Fruit fly (Drosophila melanogaster) whole organism, wandering third instar larva: ENCODE measurements around the gene CG7785.
A peak's percentile ranks its signal among the peaks of the same experiment; 100 is the strongest.

Experiments
- Abd-B ChIP-seq: fragments of >200 bp; optimal IDR thresholded peaks from 2 replicates; lab custom pipeline; 2017; ENCODE audit warnings: missing biosample characterization, missing genetic modification characterization
- CG32264 ChIP-seq: fragments of 200-800 bp; sonication (Bioruptor generic); optimal IDR thresholded peaks from 2 replicates; lab custom pipeline; 2016; ENCODE audit warnings: missing biosample characterization, missing genetic modification characterization
- CrebA ChIP-seq: fragments of 200-800 bp; sonication (Bioruptor generic); optimal IDR thresholded peaks from 2 replicates; lab custom pipeline; 2016; ENCODE audit warnings: missing biosample characterization, mild to moderate bottlenecking, missing genetic modification characterization, borderline replicate concordance
- Dfd ChIP-seq: fragments of >200 bp; optimal IDR thresholded peaks from 2 replicates; lab custom pipeline; 2017; ENCODE audit warnings: missing biosample characterization, missing genetic modification characterization
- GATAd ChIP-seq: sonication (Bioruptor generic); optimal IDR thresholded peaks from 2 replicates; lab custom pipeline; 2016; ENCODE audit warnings: missing biosample characterization, missing genetic modification characterization
- HLH106 ChIP-seq: fragments of 200-800 bp; optimal IDR thresholded peaks from 3 replicates; lab custom pipeline; 2019; ENCODE audit warnings: missing biosample characterization, mild to moderate bottlenecking, missing genetic modification characterization, moderate library complexity
- Hnf4 ChIP-seq: fragments of 200-800 bp; sonication (Bioruptor generic); optimal IDR thresholded peaks from 2 replicates; lab custom pipeline; 2016; ENCODE audit warnings: missing biosample characterization, mild to moderate bottlenecking, missing genetic modification characterization
- Hr78 ChIP-seq: fragments of >200 bp; optimal IDR thresholded peaks from 2 replicates; lab custom pipeline; 2017; ENCODE audit warnings: missing biosample characterization, missing genetic modification characterization
- Jra ChIP-seq: sonication (Bioruptor generic); optimal IDR thresholded peaks from 2 replicates; lab custom pipeline; 2016; ENCODE audit warnings: missing biosample characterization, missing genetic modification characterization
- Mio ChIP-seq: sonication (Bioruptor generic); optimal IDR thresholded peaks from 2 replicates; lab custom pipeline; 2016; ENCODE audit warnings: missing biosample characterization, missing genetic modification characterization
- Myc ChIP-seq: fragments of >200 bp; optimal IDR thresholded peaks from 2 replicates; lab custom pipeline; 2017
- OdsH ChIP-seq: fragments of 200-800 bp; sonication (Bioruptor generic); optimal IDR thresholded peaks from 2 replicates; lab custom pipeline; 2016; ENCODE audit warnings: missing biosample characterization, mild to moderate bottlenecking, missing genetic modification characterization
- Rel ChIP-seq, 2 experiments: fragments of 200-800 bp; sonication (Bioruptor generic) in 1 of 2; optimal IDR thresholded peaks; 2 replicates in 1 of 2; 3 replicates in 1 of 2; lab custom pipeline; 2016 to 2019; ENCODE audit warnings: mild to moderate bottlenecking in 2 of 2, missing biosample characterization in 2 of 2, missing genetic modification characterization in 2 of 2, moderate library complexity in 1 of 2
- br ChIP-seq: fragments of 200-800 bp; sonication (Bioruptor generic); optimal IDR thresholded peaks from 2 replicates; lab custom pipeline; 2016; ENCODE audit warnings: missing biosample characterization, missing genetic modification characterization
- dl ChIP-seq, 2 experiments: fragments of 175-275, 200-275 bp in 1 of 2; fragments of 200-275 bp in 1 of 2; sonication (Bioruptor generic); optimal IDR thresholded peaks; lab custom pipeline; 2018; ENCODE audit warnings: mild to moderate bottlenecking in 2 of 2, missing biosample characterization in 2 of 2, missing genetic modification characterization in 2 of 2, moderate library complexity in 2 of 2; ENCODE audit not compliant: partially characterized antibody in 2 of 2, insufficient read depth in 1 of 2
- dmrt93B ChIP-seq: fragments of 200-800 bp; sonication (Bioruptor generic); optimal IDR thresholded peaks from 2 replicates; lab custom pipeline; 2018; ENCODE audit warnings: missing biosample characterization, mild to moderate bottlenecking, missing genetic modification characterization
- dsf ChIP-seq: sonication (Bioruptor generic); optimal IDR thresholded peaks from 2 replicates; lab custom pipeline; 2016; ENCODE audit warnings: missing biosample characterization, missing genetic modification characterization, borderline replicate concordance
- ey ChIP-seq: fragments of 200-800 bp; sonication (Bioruptor generic); optimal IDR thresholded peaks from 2 replicates; lab custom pipeline; 2016; ENCODE audit warnings: missing biosample characterization, missing genetic modification characterization
- foxo ChIP-seq, 2 experiments: fragments of 200-800 bp; sonication (Bioruptor generic); optimal IDR thresholded peaks; 2 replicates in 1 of 2; 3 replicates in 1 of 2; lab custom pipeline; 2016 to 2017; ENCODE audit warnings: missing biosample characterization in 2 of 2, missing genetic modification characterization in 2 of 2
- fru ChIP-seq: fragments of 200-800 bp; sonication (Bioruptor generic); optimal IDR thresholded peaks from 3 replicates; lab custom pipeline; 2016; ENCODE audit warnings: missing biosample characterization, mild to moderate bottlenecking, missing genetic modification characterization
- h ChIP-seq: fragments of 200-800 bp; sonication (Bioruptor generic); optimal IDR thresholded peaks from 3 replicates; lab custom pipeline; 2016; ENCODE audit warnings: missing biosample characterization, mild to moderate bottlenecking, missing genetic modification characterization
- jim ChIP-seq: fragments of 175-275, 200-325 bp; sonication (Bioruptor generic); optimal IDR thresholded peaks from 2 replicates; lab custom pipeline; 2016; ENCODE audit warnings: missing biosample characterization, mild to moderate bottlenecking, missing genetic modification characterization
- lola ChIP-seq: fragments of >200 bp; optimal IDR thresholded peaks from 2 replicates; lab custom pipeline; 2017; ENCODE audit warnings: missing biosample characterization, missing genetic modification characterization
- pan ChIP-seq: fragments of >200 bp; optimal IDR thresholded peaks from 2 replicates; lab custom pipeline; 2017
- psq ChIP-seq: fragments of 200-800 bp; sonication (Bioruptor generic); optimal IDR thresholded peaks from 3 replicates; lab custom pipeline; 2017; ENCODE audit warnings: missing biosample characterization, mild to moderate bottlenecking, missing genetic modification characterization, moderate library complexity
- rgr ChIP-seq: fragments of 200-800 bp; sonication (Bioruptor generic); optimal IDR thresholded peaks from 3 replicates; lab custom pipeline; 2016; ENCODE audit warnings: missing biosample characterization, mild to moderate bottlenecking, missing genetic modification characterization
- sv ChIP-seq: fragments of 200-800 bp; sonication (Bioruptor generic); optimal IDR thresholded peaks from 3 replicates; lab custom pipeline; 2016; ENCODE audit warnings: missing biosample characterization, missing genetic modification characterization
- tai ChIP-seq: sonication (Bioruptor generic); optimal IDR thresholded peaks from 2 replicates; lab custom pipeline; 2016; ENCODE audit warnings: missing biosample characterization, missing genetic modification characterization
- usp ChIP-seq: fragments of >200 bp; optimal IDR thresholded peaks from 2 replicates; lab custom pipeline; 2017; ENCODE audit warnings: missing biosample characterization, missing genetic modification characterization
- woc ChIP-seq: sonication (Bioruptor generic); optimal IDR thresholded peaks from 2 replicates; lab custom pipeline; 2016; ENCODE audit warnings: missing biosample characterization, mild to moderate bottlenecking, missing genetic modification characterization

Gene CG7785

dm6 chr3R:18049272-18050015 lies 28.0 kb downstream of the CG7785 start:
- TF ChIP-seq Dfd (GFP tag; lab: Kevin White, UChicago): no peak
- no peak for TF ChIP-seq lola (GFP tag; lab: Kevin White, UChicago)
- TF ChIP-seq woc (GFP tag; lab: Kevin White, UChicago): no peak
- peak; percentile 7 for TF ChIP-seq dmrt93B (GFP tag; lab: Kevin White, UChicago)
- no peak for TF ChIP-seq tai (GFP tag; lab: Kevin White, UChicago)
- TF ChIP-seq Mio (GFP tag; lab: Kevin White, UChicago): no peak
- TF ChIP-seq sv (GFP tag; lab: Kevin White, UChicago): peak; percentile 67
- TF ChIP-seq fru: peak; percentile 28
- TF ChIP-seq psq (GFP tag; lab: Kevin White, UChicago): peak; percentile 9
- no peak for TF ChIP-seq pan
- no peak for TF ChIP-seq Myc
- TF ChIP-seq foxo (GFP tag; optimal IDR thresholded peaks at IDR 0.05; lab: Kevin White, UChicago): peak in 1 of 2 experiments; percentile 30
- no peak for TF ChIP-seq CG32264 (GFP tag; lab: Kevin White, UChicago)
- TF ChIP-seq h (GFP tag; lab: Kevin White, UChicago): peak; percentile 24
- TF ChIP-seq dsf: no peak
- TF ChIP-seq jim (GFP tag; lab: Kevin White, UChicago): no peak
- TF ChIP-seq br (GFP tag; lab: Kevin White, UChicago): no peak
- TF ChIP-seq ey: no peak

- TF ChIP-seq GATAd (GFP tag; lab: Kevin White, UChicago): no peak
- TF ChIP-seq foxo (GFP tag; optimal IDR thresholded peaks at IDR 0.05; lab: Kevin White, UChicago): no peak
- no peak for TF ChIP-seq CG32264 (GFP tag; lab: Kevin White, UChicago)
- no peak for TF ChIP-seq usp (GFP tag; lab: Kevin White, UChicago)
- TF ChIP-seq dl (GFP tag; optimal IDR thresholded peaks at IDR 0.05; lab: Kevin White, UChicago; ENCODE audit: insufficient read depth in 1 of 2, partially characterized antibody in 2 of 2): no peak
- no peak for TF ChIP-seq dmrt93B (GFP tag; lab: Kevin White, UChicago)
- no peak for TF ChIP-seq OdsH (GFP tag; lab: Kevin White, UChicago)
- TF ChIP-seq Rel (GFP tag; optimal IDR thresholded peaks at IDR 0.05; lab: Kevin White, UChicago): no peak
- no peak for TF ChIP-seq Rel (tag; optimal IDR thresholded peaks at IDR 0.05; lab: Kevin White, UChicago)
- TF ChIP-seq fru: no peak
- TF ChIP-seq HLH106 (tag; lab: Kevin White, UChicago): no peak
- TF ChIP-seq CrebA (GFP tag; lab: Kevin White, UChicago): no peak
- no peak for TF ChIP-seq Myc
Observed at dm6 chr3R:18050016-18050556, 28.7 kb downstream of the CG7785 start.

- TF ChIP-seq Abd-B (GFP tag; lab: Kevin White, UChicago) (no peak), usp (GFP tag; lab: Kevin White, UChicago) (no peak), sv (GFP tag; lab: Kevin White, UChicago) (no peak), Hnf4 (GFP tag; lab: Kevin White, UChicago) (no peak), psq (GFP tag; lab: Kevin White, UChicago) (no peak), CG32264 (GFP tag; lab: Kevin White, UChicago) (no peak), woc (GFP tag; lab: Kevin White, UChicago) (no peak), tai (GFP tag; lab: Kevin White, UChicago) (no peak), foxo (GFP tag; optimal IDR thresholded peaks at IDR 0.05; lab: Kevin White, UChicago) (no peak), CrebA (GFP tag; lab: Kevin White, UChicago) (no peak), fru (no peak), jim (GFP tag; lab: Kevin White, UChicago) (no peak), dmrt93B (GFP tag; lab: Kevin White, UChicago) (no peak), lola (GFP tag; lab: Kevin White, UChicago) (no peak), ey (no peak), Jra (GFP tag; lab: Kevin White, UChicago) (no peak), rgr (GFP tag; lab: Kevin White, UChicago) (no peak), Hr78 (GFP tag; lab: Kevin White, UChicago) (no peak), OdsH (GFP tag; lab: Kevin White, UChicago) (no peak)
Observed at dm6 chr3R:18050585-18050984, 29.2 kb downstream of the CG7785 start.
